Fruit fly (Drosophila melanogaster) whole organism, embryonic: ENCODE data around the gene Gr93d.
A peak's percentile ranks its signal among the peaks of the same experiment; 100 is the strongest.

Experiments
- Atf3 ChIP-seq: fragments of 200-800 bp; sonication (Bioruptor generic); optimal IDR thresholded peaks from 3 replicates; lab custom pipeline; 2016; ENCODE audit warnings: missing biosample characterization, missing genetic modification characterization
- CG12391 ChIP-seq: fragments of 200-800 bp; sonication (Bioruptor generic); optimal IDR thresholded peaks from 3 replicates; lab custom pipeline; 2018; ENCODE audit warnings: missing biosample characterization, mild to moderate bottlenecking, missing genetic modification characterization, moderate library complexity
- CG14667 ChIP-seq: fragments of 200-800 bp; sonication (Bioruptor generic); IDR thresholded peaks from 2 replicates; pipeline ENCODE4 v1.3.6; 2022; ENCODE audit warnings: missing biosample characterization, missing genetic modification characterization
- CG14860 ChIP-seq: fragments of 200-800 bp; sonication (Bioruptor generic); IDR thresholded peaks from 3 replicates; pipeline ENCODE4 v1.3.6; 2022; ENCODE audit warnings: missing biosample characterization, missing genetic modification characterization; ENCODE audit not compliant: partially characterized antibody
- CG1647 ChIP-seq: fragments of 200-800 bp; sonication (Bioruptor generic); optimal IDR thresholded peaks from 3 replicates; lab custom pipeline; 2016; ENCODE audit warnings: missing biosample characterization, missing genetic modification characterization
- CG17612 ChIP-seq: fragments of 200-800 bp; sonication (Bioruptor generic); IDR thresholded peaks from 2 replicates; pipeline ENCODE4 v1.3.6; 2022; ENCODE audit warnings: missing biosample characterization, missing genetic modification characterization
- CG18262 ChIP-seq: fragments of 200-800 bp; optimal IDR thresholded peaks from 3 replicates; lab custom pipeline; 2019; ENCODE audit warnings: missing biosample characterization, mild to moderate bottlenecking, missing genetic modification characterization, moderate library complexity
- CG2199 ChIP-seq: fragments of 200-800 bp; sonication (Bioruptor generic); IDR thresholded peaks from 3 replicates; pipeline ENCODE4 v1.3.6; 2022; ENCODE audit warnings: missing biosample characterization, missing genetic modification characterization
- CG2712 ChIP-seq: fragments of 200-800 bp; optimal IDR thresholded peaks from 3 replicates; lab custom pipeline; 2019; ENCODE audit warnings: missing biosample characterization, mild to moderate bottlenecking, missing genetic modification characterization, moderate library complexity
- CG34422 ChIP-seq: fragments of 200-800 bp; sonication (Bioruptor generic); IDR thresholded peaks from 3 replicates; pipeline ENCODE4 v1.3.6; 2022; ENCODE audit warnings: missing biosample characterization, missing genetic modification characterization
- CG3847 ChIP-seq: fragments of 200-800 bp; sonication (Bioruptor generic); IDR thresholded peaks from 2 replicates; pipeline ENCODE4 v1.3.6; 2022; ENCODE audit warnings: missing biosample characterization, missing genetic modification characterization
- CG4854 ChIP-seq: fragments of 200-800 bp; sonication (Bioruptor generic); optimal IDR thresholded peaks from 2 replicates; lab custom pipeline; 2016; ENCODE audit warnings: missing biosample characterization, missing genetic modification characterization, inconsistent platforms
- CG6175 ChIP-seq: fragments of 200-800 bp; sonication (Bioruptor generic); IDR thresholded peaks from 3 replicates; pipeline ENCODE4 v1.3.6; 2022; ENCODE audit warnings: missing biosample characterization, missing genetic modification characterization
- CG8924 ChIP-seq: fragments of 200-800 bp; optimal IDR thresholded peaks from 3 replicates; lab custom pipeline; 2019; ENCODE audit warnings: missing biosample characterization, mild to moderate bottlenecking, missing genetic modification characterization, moderate library complexity
- Drgx ChIP-seq: fragments of 200-800 bp; sonication (Bioruptor generic); IDR thresholded peaks from 2 replicates; pipeline ENCODE4 v1.3.6; 2022; ENCODE audit warnings: missing biosample characterization, missing genetic modification characterization
- E2f2 ChIP-seq: fragments of 200-800 bp; sonication (Bioruptor generic); IDR thresholded peaks from 2 replicates; pipeline ENCODE4 v1.3.6; 2022; ENCODE audit warnings: missing biosample characterization, missing genetic modification characterization
- Eip74EF ChIP-seq, 2 experiments: fragments of 200-800 bp in 1 of 2; fragments of >200 bp in 1 of 2; sonication (Bioruptor generic) in 1 of 2; optimal IDR thresholded peaks; 2 replicates each; lab custom pipeline; 2017 to 2019; ENCODE audit warnings: missing biosample characterization in 2 of 2, missing genetic modification characterization in 2 of 2, mild to moderate bottlenecking in 1 of 2, moderate library complexity in 1 of 2
- Ets65A ChIP-seq: fragments of 200-800 bp; sonication (Bioruptor generic); peaks from one replicate; lab custom pipeline; 2016; ENCODE audit warnings: missing biosample characterization, missing genetic modification characterization
- HLH4C ChIP-seq: fragments of 200-800 bp; sonication (Bioruptor generic); IDR thresholded peaks from 3 replicates; pipeline ENCODE4 v1.3.6; 2022; ENCODE audit warnings: missing biosample characterization, missing genetic modification characterization; ENCODE audit not compliant: partially characterized antibody
- Meics ChIP-seq: fragments of 200-800 bp; sonication (Bioruptor generic); optimal IDR thresholded peaks from 2 replicates; lab custom pipeline; 2017; ENCODE audit warnings: missing biosample characterization, mild to moderate bottlenecking, missing genetic modification characterization
- Myb ChIP-seq: fragments of 200-800 bp; sonication (Bioruptor generic); optimal IDR thresholded peaks from 2 replicates; lab custom pipeline; 2016; ENCODE audit warnings: missing biosample characterization, missing genetic modification characterization
- Sox102F ChIP-seq: fragments of 200-800 bp; sonication (Bioruptor generic); optimal IDR thresholded peaks from 2 replicates; lab custom pipeline; 2018; ENCODE audit warnings: missing biosample characterization, mild to moderate bottlenecking, missing genetic modification characterization, moderate library complexity
- Ssrp ChIP-seq: fragments of 200-800 bp; sonication (Bioruptor generic); optimal IDR thresholded peaks from 2 replicates; lab custom pipeline; 2018; ENCODE audit warnings: missing biosample characterization, mild to moderate bottlenecking, missing genetic modification characterization, moderate library complexity
- bsh ChIP-seq, 2 experiments: fragments of 200-800 bp; sonication (Bioruptor generic); optimal IDR thresholded peaks; 2 replicates each; lab custom pipeline; 2017 to 2018; ENCODE audit warnings: mild to moderate bottlenecking in 2 of 2, missing biosample characterization in 2 of 2, missing genetic modification characterization in 2 of 2, moderate library complexity in 1 of 2
- cato ChIP-seq: fragments of 200-800 bp; sonication (Bioruptor generic); optimal IDR thresholded peaks from 2 replicates; lab custom pipeline; 2016; ENCODE audit warnings: missing biosample characterization, missing genetic modification characterization, borderline replicate concordance
- croc ChIP-seq: fragments of 200-800 bp; sonication (Bioruptor generic); conservative IDR thresholded peaks from 3 replicates; pipeline ENCODE4 v1.3.6; 2022; ENCODE audit warnings: missing biosample characterization, missing genetic modification characterization
- gce ChIP-seq: fragments of 200-800 bp; sonication (Bioruptor generic); IDR thresholded peaks from 3 replicates; pipeline ENCODE4 v1.3.6; 2022; ENCODE audit warnings: missing biosample characterization, missing genetic modification characterization
- gem ChIP-seq: fragments of 200-800 bp; sonication (Bioruptor generic); optimal IDR thresholded peaks from 2 replicates; lab custom pipeline; 2019; ENCODE audit warnings: missing biosample characterization, mild to moderate bottlenecking, missing genetic modification characterization, moderate library complexity
- gfzf ChIP-seq: fragments of 200-800 bp; sonication (Bioruptor generic); optimal IDR thresholded peaks from 2 replicates; lab custom pipeline; 2016; ENCODE audit warnings: missing biosample characterization, mild to moderate bottlenecking, missing genetic modification characterization, moderate library complexity
- hkb ChIP-seq, 2 experiments: fragments of 200-800 bp in 1 of 2; fragments of >200 bp in 1 of 2; sonication (Bioruptor generic) in 1 of 2; IDR thresholded peaks in 1 of 2; optimal IDR thresholded peaks in 1 of 2; 2 replicates each; pipeline versions ENCODE4 v1.3.6 to Lab custom; 2017 to 2022; ENCODE audit warnings: missing biosample characterization in 1 of 2, missing genetic modification characterization in 1 of 2
- jigr1 ChIP-seq: fragments of 200-800 bp; sonication (Bioruptor generic); IDR thresholded peaks from 3 replicates; pipeline ENCODE4 v1.3.6; 2022; ENCODE audit warnings: missing biosample characterization, missing genetic modification characterization
- lola ChIP-seq, 3 experiments: fragments of >200 bp in 2 of 3; fragments of 200-800 bp in 1 of 3; sonication (Bioruptor generic) in 1 of 3; optimal IDR thresholded peaks; 2 replicates each; lab custom pipeline; 2017 to 2019; ENCODE audit warnings: missing biosample characterization in 3 of 3, missing genetic modification characterization in 3 of 3, mild to moderate bottlenecking in 1 of 3, moderate library complexity in 1 of 3
- nmo ChIP-seq: fragments of 200-800 bp; sonication (Bioruptor generic); optimal IDR thresholded peaks from 2 replicates; lab custom pipeline; 2018; ENCODE audit warnings: missing biosample characterization, mild to moderate bottlenecking, missing genetic modification characterization, moderate library complexity
- odd ChIP-seq: fragments of 200-800 bp; sonication (Bioruptor generic); optimal IDR thresholded peaks from 2 replicates; lab custom pipeline; 2017; ENCODE audit warnings: missing biosample characterization, mild to moderate bottlenecking, missing genetic modification characterization
- onecut ChIP-seq: fragments of 200-800 bp; sonication (Bioruptor generic); IDR thresholded peaks from 2 replicates; pipeline ENCODE4 v1.3.6; 2022; ENCODE audit warnings: missing biosample characterization, missing genetic modification characterization
- otp ChIP-seq: fragments of 200-800 bp; sonication (Bioruptor generic); IDR thresholded peaks from 3 replicates; pipeline ENCODE4, ENCODE4 v1.3.6; 2022; ENCODE audit warnings: missing biosample characterization, missing genetic modification characterization
- pita ChIP-seq: fragments of 200-800 bp; sonication (Bioruptor generic); optimal IDR thresholded peaks from 2 replicates; lab custom pipeline; 2017; ENCODE audit warnings: missing biosample characterization, mild to moderate bottlenecking, missing genetic modification characterization
- pros ChIP-seq: fragments of 200-800 bp; sonication (Bioruptor generic); optimal IDR thresholded peaks from 3 replicates; lab custom pipeline; 2019; ENCODE audit warnings: missing biosample characterization, mild to moderate bottlenecking, missing genetic modification characterization, moderate library complexity
- ranshi ChIP-seq: fragments of 200-800 bp; sonication (Bioruptor generic); IDR thresholded peaks from 2 replicates; pipeline ENCODE4 v1.3.6; 2022; ENCODE audit warnings: missing biosample characterization, missing genetic modification characterization
- sens ChIP-seq: fragments of 200-800 bp; sonication (Bioruptor generic); peaks from one replicate; lab custom pipeline; 2016; ENCODE audit warnings: missing biosample characterization, missing genetic modification characterization
- slou ChIP-seq: fragments of 200-800 bp; sonication (Bioruptor generic); optimal IDR thresholded peaks from 3 replicates; lab custom pipeline; 2016; ENCODE audit warnings: missing biosample characterization, missing genetic modification characterization
- sna ChIP-seq: fragments of 200-800 bp; sonication (Bioruptor generic); IDR thresholded peaks from 2 replicates; pipeline ENCODE4 v1.3.6; 2022; ENCODE audit warnings: missing biosample characterization, missing genetic modification characterization; ENCODE audit not compliant: partially characterized antibody
- ssp ChIP-seq: fragments of 200-800 bp; sonication (Bioruptor generic); IDR thresholded peaks from 2 replicates; pipeline ENCODE4 v1.3.6; 2022; ENCODE audit warnings: missing biosample characterization, missing genetic modification characterization
- wek ChIP-seq: fragments of 200-800 bp; sonication (Bioruptor generic); optimal IDR thresholded peaks from 3 replicates; lab custom pipeline; 2018; ENCODE audit warnings: missing biosample characterization, mild to moderate bottlenecking, missing genetic modification characterization, moderate library complexity
- zf30C ChIP-seq: fragments of 200-800 bp; sonication (Bioruptor generic); optimal IDR thresholded peaks from 3 replicates; lab custom pipeline; 2018; ENCODE audit warnings: missing biosample characterization, mild to moderate bottlenecking, missing genetic modification characterization
- zfh1 ChIP-seq: fragments of 200-800 bp; sonication (Bioruptor generic); IDR thresholded peaks from 3 replicates; pipeline ENCODE4 v1.3.6; 2022; ENCODE audit warnings: missing biosample characterization, missing genetic modification characterization

Gr93d gene

DNA sequence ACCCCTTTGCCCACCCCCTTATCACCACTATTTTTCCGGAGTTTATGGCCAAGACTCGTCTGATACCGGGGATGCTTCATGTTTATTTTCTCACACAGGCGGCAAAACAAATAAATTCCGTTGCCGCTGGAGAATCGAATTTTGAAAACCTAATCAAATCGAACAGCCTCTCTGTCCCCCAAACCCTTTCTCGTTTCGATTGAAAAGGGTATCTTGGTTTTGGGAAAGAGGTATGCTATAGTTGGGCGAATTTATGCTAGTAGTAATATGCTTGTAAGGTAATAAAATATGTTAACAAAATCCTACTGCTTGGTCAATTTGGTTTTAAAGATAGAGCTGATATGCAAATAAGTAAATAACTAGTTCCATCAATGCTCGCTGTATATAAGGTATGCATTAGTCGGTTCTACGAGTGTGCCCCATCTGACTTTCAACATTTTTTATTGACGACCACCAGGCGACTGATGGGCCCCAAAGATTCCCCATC is 18.4 kb downstream of the Gr93d start (continued):
- TF ChIP-seq cato (GFP tag; lab: Kevin White, UChicago) (peak; percentile 71), odd (GFP tag; lab: Kevin White, UChicago) (no peak), CG1647 (GFP tag; lab: Kevin White, UChicago) (peak; percentile 58), hkb (optimal IDR thresholded peaks at IDR 0.05; lab: Kevin White, UChicago) (no peak), hkb (GFP tag; IDR thresholded peaks at IDR 0.05; lab: Robert Waterston, UW) (peak; percentile 67), sna (GFP tag; lab: Robert Waterston, UW) (no peak), croc (GFP tag; lab: Robert Waterston, UW) (peak; percentile 92), onecut (GFP tag; lab: Robert Waterston, UW) (peak; percentile 21), slou (GFP tag; lab: Kevin White, UChicago) (no peak), CG6175 (GFP tag; lab: Robert Waterston, UW) (no peak), pita (GFP tag; lab: Kevin White, UChicago) (no peak), wek (GFP tag; lab: Kevin White, UChicago) (no peak), gce (GFP tag; lab: Robert Waterston, UW) (peak; percentile 79; the same call in 2 of the 3 replicates), Atf3 (GFP tag; lab: Kevin White, UChicago) (peak; percentile 81), E2f2 (GFP tag; lab: Robert Waterston, UW) (peak; percentile 35; the same call in 1 of the 2 replicates), CG14667 (GFP tag; lab: Robert Waterston, UW) (peak; percentile 70), jigr1 (GFP tag; lab: Robert Waterston, UW) (peak; percentile 67; the same call in 2 of the 3 replicates), gfzf (no peak), Myb (GFP tag; lab: Kevin White, UChicago) (peak; percentile 35)

DNA sequence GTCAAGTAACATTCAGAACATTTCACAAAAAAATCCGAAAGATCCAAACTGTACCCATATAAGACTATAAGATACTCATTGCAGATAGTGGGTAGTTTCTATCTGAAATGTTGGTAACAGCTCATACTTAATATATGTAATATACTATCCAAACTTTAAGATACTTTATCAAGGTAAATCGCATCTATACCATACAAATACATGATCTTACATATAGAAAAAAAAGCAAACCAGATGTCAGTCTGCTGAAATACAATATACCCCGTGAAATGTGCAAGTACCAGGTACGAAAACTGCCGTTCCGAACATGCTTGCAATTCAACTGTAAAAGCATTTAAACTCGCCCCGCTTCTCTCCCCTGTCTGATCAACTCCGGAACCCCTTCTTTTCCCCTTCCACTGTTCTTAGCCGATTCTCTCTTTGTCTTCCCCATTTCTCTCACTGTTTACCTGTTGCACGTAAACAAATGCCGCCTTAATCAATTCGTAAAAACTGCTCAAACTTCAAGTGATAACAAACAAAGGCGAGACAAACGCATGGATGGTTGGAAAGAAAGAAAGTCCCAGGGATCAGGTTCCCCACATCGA is 18.9 kb downstream of the Gr93d start:
- TF ChIP-seq Ssrp (tag; lab: Kevin White, UChicago) = peak; percentile 2
- TF ChIP-seq ranshi (GFP tag; lab: Robert Waterston, UW) = 0 out of 2 replicates have a peak, but pooled peaks have one; percentile 21
- TF ChIP-seq CG14860 (GFP tag; lab: Robert Waterston, UW) = 0 out of 3 replicates have a peak, but pooled peaks have one; percentile 16
- peak; percentile 34; the same call in 1 of the 2 replicates for TF ChIP-seq Drgx (GFP tag; lab: Robert Waterston, UW)
- peak; percentile 11 for TF ChIP-seq gem (tag; lab: Kevin White, UChicago)
- peak; percentile 25 for TF ChIP-seq Sox102F (GFP tag; lab: Kevin White, UChicago)
- TF ChIP-seq sens = peak; percentile 2
- 0 out of 3 replicates have a peak, but pooled peaks have one; percentile 11 for TF ChIP-seq otp (GFP tag; lab: Robert Waterston, UW)
- TF ChIP-seq Meics (GFP tag; lab: Kevin White, UChicago) = no peak
- TF ChIP-seq zf30C (GFP tag; lab: Kevin White, UChicago) = peak; percentile 65
- no peak for TF ChIP-seq CG17612 (GFP tag; lab: Robert Waterston, UW)
- peak; percentile 7 for TF ChIP-seq CG18262
- TF ChIP-seq pros (GFP tag; lab: Kevin White, UChicago) = peak; percentile 43
- no peak for TF ChIP-seq CG3847 (GFP tag; lab: Robert Waterston, UW)
- TF ChIP-seq CG2712 (tag; lab: Kevin White, UChicago) = peak; percentile 34
- no peak for TF ChIP-seq CG4854 (GFP tag; lab: Kevin White, UChicago)
- 0 out of 3 replicates have a peak, but pooled peaks have one; percentile 21 for TF ChIP-seq zfh1
- TF ChIP-seq CG12391 (tag; lab: Kevin White, UChicago) = peak; percentile 15
- peak; percentile 11 for TF ChIP-seq Ets65A (GFP tag; lab: Kevin White, UChicago)
- TF ChIP-seq CG34422 = 0 out of 3 replicates have a peak, but pooled peaks have one; percentile 23
- peak; percentile 49; the same call in 2 of the 3 replicates for TF ChIP-seq CG2199 (GFP tag; lab: Robert Waterston, UW)
- TF ChIP-seq HLH4C (GFP tag; lab: Robert Waterston, UW) = peak; percentile 38; the same call in 2 of the 3 replicates
- peak in 1 of 3 experiments; percentile 3 for TF ChIP-seq lola (GFP tag; optimal IDR thresholded peaks at IDR 0.05; lab: Kevin White, UChicago)
- TF ChIP-seq nmo (GFP tag; lab: Kevin White, UChicago) = peak; percentile 30
- no peak for TF ChIP-seq cato (GFP tag; lab: Kevin White, UChicago)
- no peak for TF ChIP-seq CG8924 (tag; lab: Kevin White, UChicago)
- peak in 1 of 2 experiments; percentile 45 for TF ChIP-seq bsh (GFP tag; optimal IDR thresholded peaks at IDR 0.05; lab: Kevin White, UChicago)
- TF ChIP-seq Eip74EF (GFP tag; optimal IDR thresholded peaks at IDR 0.05; lab: Kevin White, UChicago) = no peak
- TF ChIP-seq ssp (GFP tag; lab: Robert Waterston, UW) = no peak
